Fruit fly (Drosophila melanogaster) whole organism, embryonic: ENCODE data around the gene Syt4.

ENCODE experiments used
- CG10462 ChIP-seq: fragments of 200-800 bp; sonication (Bioruptor generic); optimal IDR thresholded peaks from 2 replicates; lab custom pipeline; 2016; ENCODE audit warnings: missing biosample characterization, missing genetic modification characterization
- CG16779 ChIP-seq: fragments of 200-800 bp; sonication (Bioruptor generic); IDR thresholded peaks from 2 replicates; pipeline ENCODE4 v1.3.6; 2022; ENCODE audit warnings: missing biosample characterization, missing genetic modification characterization
- CG4360 ChIP-seq: fragments of 200-800 bp; sonication (Bioruptor generic); IDR thresholded peaks from 2 replicates; pipeline ENCODE4 v1.3.6; 2022; ENCODE audit warnings: missing biosample characterization, missing genetic modification characterization
- fd3F ChIP-seq: fragments of 200-800 bp; sonication (Bioruptor generic); optimal IDR thresholded peaks from 2 replicates; lab custom pipeline; 2018; ENCODE audit warnings: missing biosample characterization, mild to moderate bottlenecking, missing genetic modification characterization, moderate library complexity
- fru ChIP-seq: fragments of >200 bp; optimal IDR thresholded peaks from 2 replicates; lab custom pipeline; 2017
- p53 ChIP-seq: fragments of 200-800 bp; sonication (Bioruptor generic); optimal IDR thresholded peaks from 2 replicates; lab custom pipeline; 2016; ENCODE audit warnings: missing biosample characterization, missing genetic modification characterization

DNA sequence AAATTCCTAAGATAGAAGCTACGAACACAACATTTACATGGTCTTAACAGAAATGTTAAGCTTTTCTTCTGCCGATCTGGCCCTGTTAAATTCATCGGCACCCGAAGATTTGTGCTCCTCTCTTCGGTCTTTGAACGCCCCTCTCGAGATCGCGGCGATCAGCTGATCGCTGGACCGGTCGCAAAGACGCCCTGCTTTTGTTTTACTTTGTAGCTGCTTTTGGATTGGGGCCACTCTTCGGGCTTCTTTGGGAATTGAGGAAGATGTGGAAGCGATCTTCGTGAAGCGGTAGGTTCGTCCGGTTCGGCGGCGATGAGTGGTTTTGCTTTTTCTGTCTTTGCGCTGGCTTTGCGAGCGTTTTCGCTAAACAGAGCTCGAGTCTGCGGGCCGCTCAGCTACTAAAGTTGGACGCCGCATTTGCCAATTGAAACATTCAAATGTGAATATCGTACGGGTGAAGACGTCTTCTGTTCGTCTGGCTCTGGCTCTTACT is 41.8 kb upstream of the Syt4 start, which contains the start of gene thw:
- no peak for TF ChIP-seq p53
- TF ChIP-seq CG4360 (GFP tag; lab: Robert Waterston, UW) = no peak
- TF ChIP-seq fd3F (GFP tag; lab: Kevin White, UChicago) = no peak
- no peak for TF ChIP-seq CG10462 (GFP tag; lab: Kevin White, UChicago)
- no peak for TF ChIP-seq CG16779 (GFP tag; lab: Robert Waterston, UW)
- no peak for TF ChIP-seq fru (lab: Kevin White, UChicago)
